Fruit fly (Drosophila melanogaster) whole organism, prepupa: ENCODE data around the gene SNRPG.

ENCODE experiments used
- Blimp-1 ChIP-seq: fragments of 200-800 bp; sonication (Bioruptor generic); optimal IDR thresholded peaks from 3 replicates; lab custom pipeline; 2017; ENCODE audit warnings: missing biosample characterization, missing genetic modification characterization, mild to moderate bottlenecking, moderate library complexity, missing genetic modification reagents
- CG10631 ChIP-seq: fragments of 200-800 bp; sonication (Bioruptor generic); optimal IDR thresholded peaks from 2 replicates; lab custom pipeline; 2016; ENCODE audit warnings: missing biosample characterization, missing genetic modification characterization
- CG10669 ChIP-seq: fragments of 200-800 bp; sonication (Bioruptor generic); optimal IDR thresholded peaks from 3 replicates; lab custom pipeline; 2018; ENCODE audit warnings: missing biosample characterization, mild to moderate bottlenecking, missing genetic modification characterization, moderate library complexity
- CG11294 ChIP-seq: fragments of 200-800 bp; sonication (Bioruptor generic); IDR thresholded peaks from 2 replicates; pipeline ENCODE4 v1.3.6; 2022; ENCODE audit warnings: missing biosample characterization, missing genetic modification characterization
- CG11762 ChIP-seq: fragments of 200-800 bp; sonication (Bioruptor generic); optimal IDR thresholded peaks from 3 replicates; lab custom pipeline; 2016; ENCODE audit warnings: missing biosample characterization, missing genetic modification characterization; ENCODE audit not compliant: insufficient read depth
- CG1621 ChIP-seq: fragments of 200-800 bp; sonication (Bioruptor generic); optimal IDR thresholded peaks from 3 replicates; lab custom pipeline; 2018; ENCODE audit warnings: missing biosample characterization, mild to moderate bottlenecking, missing genetic modification characterization
- CG16779 ChIP-seq: fragments of 200-800 bp; sonication (Bioruptor generic); optimal IDR thresholded peaks from 3 replicates; lab custom pipeline; 2017; ENCODE audit warnings: missing biosample characterization, mild to moderate bottlenecking, missing genetic modification characterization
- CG3032 ChIP-seq: fragments of 200-800 bp; optimal IDR thresholded peaks from 2 replicates; lab custom pipeline; 2019; ENCODE audit warnings: missing biosample characterization, mild to moderate bottlenecking, missing genetic modification characterization, moderate library complexity
- CG32006 ChIP-seq: fragments of 200-800 bp; sonication (Bioruptor generic); optimal IDR thresholded peaks from 3 replicates; lab custom pipeline; 2017; ENCODE audit warnings: missing biosample characterization, mild to moderate bottlenecking, missing genetic modification characterization
- CG34406 ChIP-seq: fragments of 200-800 bp; sonication (Bioruptor generic); optimal IDR thresholded peaks from 3 replicates; lab custom pipeline; 2016; ENCODE audit warnings: missing biosample characterization, missing genetic modification characterization
- CG4318 ChIP-seq: fragments of 200-800 bp; sonication (Bioruptor generic); optimal IDR thresholded peaks from 3 replicates; lab custom pipeline; 2017; ENCODE audit warnings: missing biosample characterization, mild to moderate bottlenecking, missing genetic modification characterization
- CG6163 ChIP-seq: fragments of 200-800 bp; sonication (Bioruptor generic); IDR thresholded peaks from 3 replicates; pipeline ENCODE4 v1.3.6; 2022; ENCODE audit warnings: missing biosample characterization, missing genetic modification characterization
- CG6276 ChIP-seq: fragments of 200-800 bp; sonication (Bioruptor generic); optimal IDR thresholded peaks from 2 replicates; lab custom pipeline; 2017; ENCODE audit warnings: missing biosample characterization, mild to moderate bottlenecking, missing genetic modification characterization
- CG6808 ChIP-seq: fragments of 200-800 bp; sonication (Bioruptor generic); optimal IDR thresholded peaks from 3 replicates; lab custom pipeline; 2017; ENCODE audit warnings: missing biosample characterization, missing genetic modification characterization, mild to moderate bottlenecking, moderate library complexity, missing genetic modification reagents
- CG7368 ChIP-seq: fragments of 200-800 bp; sonication (Bioruptor generic); optimal IDR thresholded peaks from 3 replicates; lab custom pipeline; 2016; ENCODE audit warnings: missing biosample characterization, missing genetic modification characterization
- CG8119 ChIP-seq: fragments of 200-800 bp; sonication (Bioruptor generic); IDR thresholded peaks from 3 replicates; pipeline ENCODE4 v1.3.6; 2022; ENCODE audit warnings: missing biosample characterization, missing genetic modification characterization
- CG8319 ChIP-seq: fragments of 200-800 bp; sonication (Bioruptor generic); optimal IDR thresholded peaks from 3 replicates; lab custom pipeline; 2016; ENCODE audit warnings: missing biosample characterization, missing genetic modification characterization
- CG9139 ChIP-seq: fragments of 200-800 bp; sonication (Bioruptor generic); optimal IDR thresholded peaks from 3 replicates; lab custom pipeline; 2017; ENCODE audit warnings: missing biosample characterization, mild to moderate bottlenecking, missing genetic modification characterization
- Eip93F ChIP-seq: fragments of 200-800 bp; sonication (Bioruptor generic); optimal IDR thresholded peaks from 2 replicates; lab custom pipeline; 2016; ENCODE audit warnings: missing biosample characterization, mild to moderate bottlenecking, missing genetic modification characterization
- Ets21C ChIP-seq: fragments of 200-800 bp; sonication (Bioruptor generic); optimal IDR thresholded peaks from 3 replicates; lab custom pipeline; 2016; ENCODE audit warnings: missing biosample characterization, missing genetic modification characterization
- Ets96B ChIP-seq: fragments of 200-800 bp; optimal IDR thresholded peaks from 2 replicates; lab custom pipeline; 2019; ENCODE audit warnings: missing biosample characterization, mild to moderate bottlenecking, missing genetic modification characterization, moderate library complexity
- Hr38 ChIP-seq: sonication (Bioruptor generic); optimal IDR thresholded peaks from 2 replicates; lab custom pipeline; 2016; ENCODE audit warnings: missing biosample characterization, missing genetic modification characterization
- Hr39 ChIP-seq: fragments of 200-800 bp; sonication (Bioruptor generic); optimal IDR thresholded peaks from 2 replicates; lab custom pipeline; 2016; ENCODE audit warnings: missing biosample characterization, missing genetic modification characterization
- Hr4 ChIP-seq: fragments of 200-800 bp; sonication (Bioruptor generic); optimal IDR thresholded peaks from 3 replicates; lab custom pipeline; 2016; ENCODE audit warnings: missing biosample characterization, missing genetic modification characterization
- Lpt ChIP-seq: fragments of 200-800 bp; sonication (Bioruptor generic); optimal IDR thresholded peaks from 3 replicates; lab custom pipeline; 2016; ENCODE audit warnings: missing biosample characterization, missing genetic modification characterization
- Met ChIP-seq: fragments of 200-800 bp; sonication (Bioruptor generic); optimal IDR thresholded peaks from 3 replicates; lab custom pipeline; 2016; ENCODE audit warnings: missing biosample characterization, missing genetic modification characterization
- OdsH ChIP-seq: fragments of 200-800 bp; sonication (Bioruptor generic); optimal IDR thresholded peaks from 3 replicates; lab custom pipeline; 2016; ENCODE audit warnings: missing biosample characterization, missing genetic modification characterization
- Sox102F ChIP-seq: fragments of 200-800 bp; sonication (Bioruptor generic); optimal IDR thresholded peaks from 2 replicates; lab custom pipeline; 2016; ENCODE audit warnings: missing biosample characterization, mild to moderate bottlenecking, missing genetic modification characterization
- Sox14 ChIP-seq: fragments of 200-800 bp; sonication (Bioruptor generic); optimal IDR thresholded peaks from 3 replicates; lab custom pipeline; 2016; ENCODE audit warnings: missing biosample characterization, missing genetic modification characterization
- Sox15 ChIP-seq: fragments of 200-800 bp; sonication (Bioruptor generic); optimal IDR thresholded peaks from 3 replicates; lab custom pipeline; 2016; ENCODE audit warnings: missing biosample characterization, missing genetic modification characterization
- achi ChIP-seq: fragments of 200-800 bp; sonication (Bioruptor generic); optimal IDR thresholded peaks from 3 replicates; lab custom pipeline; 2016; ENCODE audit warnings: missing biosample characterization, missing genetic modification characterization
- acj6 ChIP-seq: fragments of 200-800 bp; sonication (Bioruptor generic); optimal IDR thresholded peaks from 3 replicates; lab custom pipeline; 2016; ENCODE audit warnings: missing biosample characterization, missing genetic modification characterization
- dac ChIP-seq: fragments of 200-800 bp; sonication (Bioruptor generic); optimal IDR thresholded peaks from 2 replicates; lab custom pipeline; 2017; ENCODE audit warnings: missing biosample characterization, mild to moderate bottlenecking, missing genetic modification characterization
- eg ChIP-seq: fragments of 200-800 bp; sonication (Bioruptor generic); IDR thresholded peaks from 3 replicates; pipeline ENCODE4 v1.3.6; 2022; ENCODE audit warnings: missing biosample characterization, missing genetic modification characterization
- esn ChIP-seq: fragments of 200-800 bp; sonication (Bioruptor generic); optimal IDR thresholded peaks from 2 replicates; lab custom pipeline; 2016; ENCODE audit warnings: missing biosample characterization, mild to moderate bottlenecking, missing genetic modification characterization, moderate library complexity
- fd85E ChIP-seq: fragments of 200-800 bp; sonication (Bioruptor generic); optimal IDR thresholded peaks from 3 replicates; lab custom pipeline; 2016; ENCODE audit warnings: missing biosample characterization, missing genetic modification characterization
- fkh ChIP-seq: fragments of 200-800 bp; sonication (Bioruptor generic); optimal IDR thresholded peaks from 3 replicates; lab custom pipeline; 2017; ENCODE audit warnings: missing biosample characterization, mild to moderate bottlenecking, missing genetic modification characterization, moderate library complexity
- ss ChIP-seq, 2 experiments: fragments of 200-800 bp; sonication (Bioruptor generic); optimal IDR thresholded peaks; 2 replicates in 1 of 2; 3 replicates in 1 of 2; lab custom pipeline; 2017 to 2018; ENCODE audit warnings: mild to moderate bottlenecking in 2 of 2, missing biosample characterization in 2 of 2, missing genetic modification characterization in 2 of 2, moderate library complexity in 1 of 2
- svp ChIP-seq: fragments of 200-800 bp; sonication (Bioruptor generic); peaks from one replicate; lab custom pipeline; 2016; ENCODE audit warnings: missing biosample characterization, missing genetic modification characterization
- topi ChIP-seq: fragments of 200-800 bp; sonication (Bioruptor generic); optimal IDR thresholded peaks from 3 replicates; lab custom pipeline; 2016; ENCODE audit warnings: missing biosample characterization, missing genetic modification characterization
- vri ChIP-seq: fragments of 200-800 bp; sonication (Bioruptor generic); optimal IDR thresholded peaks from 3 replicates; lab custom pipeline; 2016; ENCODE audit warnings: missing biosample characterization, mild to moderate bottlenecking, missing genetic modification characterization

SNRPG gene

DNA sequence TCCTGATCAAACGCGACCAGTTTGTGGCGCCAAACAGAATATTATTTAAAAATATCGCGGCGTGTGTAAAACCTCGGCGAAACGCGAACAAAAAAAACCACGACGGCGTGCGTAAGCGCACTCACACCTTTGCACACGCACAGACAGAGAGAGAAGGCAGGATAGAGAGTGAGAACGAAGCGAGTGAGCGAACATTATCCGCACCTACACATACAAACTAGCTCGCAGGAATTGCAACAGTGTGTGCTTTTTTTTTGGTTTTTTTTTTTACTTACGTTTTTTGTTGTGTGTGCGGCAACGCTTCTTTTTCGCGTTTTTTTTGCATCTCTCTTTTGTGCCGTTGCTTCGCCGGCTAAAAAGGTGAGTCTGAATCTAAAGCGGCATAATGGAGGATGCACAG lies 40.4 kb downstream of the SNRPG start (continued):
- TF ChIP-seq Hr39 = no peak
- peak; percentile 97 for TF ChIP-seq CG1621 (tag; lab: Kevin White, UChicago)
- peak; percentile 98 for TF ChIP-seq CG6808 (GFP tag; lab: Kevin White, UChicago)
- no peak for TF ChIP-seq Ets21C (GFP tag; lab: Kevin White, UChicago)
- TF ChIP-seq fkh (GFP tag; lab: Kevin White, UChicago) = no peak
- peak; percentile 99 to 100 for TF ChIP-seq ss (GFP tag; optimal IDR thresholded peaks at IDR 0.05; lab: Kevin White, UChicago)
- TF ChIP-seq Sox15 (GFP tag; lab: Kevin White, UChicago) = no peak
- TF ChIP-seq vri (GFP tag; lab: Kevin White, UChicago) = peak; percentile 86
- peak; percentile 71 for TF ChIP-seq Eip93F (GFP tag; lab: Kevin White, UChicago)
- TF ChIP-seq CG9139 (GFP tag; lab: Kevin White, UChicago) = peak; percentile 99
- TF ChIP-seq CG16779 = peak; percentile 98
- TF ChIP-seq dac = peak; percentile 71
- no peak for TF ChIP-seq Met
- peak; percentile 95 for TF ChIP-seq CG10669 (GFP tag; lab: Kevin White, UChicago)
- peak; percentile 96 for TF ChIP-seq eg
- TF ChIP-seq svp = no peak
- TF ChIP-seq CG11762 (GFP tag; lab: Kevin White, UChicago) = peak; percentile 83
- peak; percentile 79 for TF ChIP-seq achi (GFP tag; lab: Kevin White, UChicago)
- peak; percentile 90 for TF ChIP-seq CG34406
- peak; percentile 34; the same call in 1 of the 2 replicates for TF ChIP-seq CG11294 (GFP tag; lab: Robert Waterston, UW)
- no peak for TF ChIP-seq Hr4 (GFP tag; lab: Kevin White, UChicago)
- TF ChIP-seq CG8319 (GFP tag; lab: Kevin White, UChicago) = peak; percentile 82
- peak; percentile 64 for TF ChIP-seq acj6 (GFP tag; lab: Kevin White, UChicago)
- TF ChIP-seq OdsH (GFP tag; lab: Kevin White, UChicago) = peak; percentile 74
- TF ChIP-seq Ets96B (tag; lab: Kevin White, UChicago) = peak; percentile 89
- TF ChIP-seq CG10631 = no peak
- TF ChIP-seq Blimp-1 (GFP tag; lab: Kevin White, UChicago) = peak; percentile 65
- TF ChIP-seq CG32006 (GFP tag; lab: Kevin White, UChicago) = peak; percentile 67
- no peak for TF ChIP-seq Hr38 (GFP tag; lab: Kevin White, UChicago)
- peak; percentile 87 for TF ChIP-seq CG7368 (GFP tag; lab: Kevin White, UChicago)
- TF ChIP-seq topi = peak; percentile 82
- peak; percentile 99 for TF ChIP-seq CG6163 (GFP tag; lab: Robert Waterston, UW)
- peak; percentile 92 for TF ChIP-seq CG8119 (GFP tag; lab: Robert Waterston, UW)
- TF ChIP-seq CG3032 (tag; lab: Kevin White, UChicago) = peak; percentile 86
- peak; percentile 78 for TF ChIP-seq Sox102F (GFP tag; lab: Kevin White, UChicago)
- peak; percentile 79 for TF ChIP-seq Lpt
- TF ChIP-seq CG4318 = no peak
- peak; percentile 90 for TF ChIP-seq CG6276 (GFP tag; lab: Kevin White, UChicago)
- no peak for TF ChIP-seq fd85E (GFP tag; lab: Kevin White, UChicago)
- TF ChIP-seq Sox14 (GFP tag; lab: Kevin White, UChicago) = peak; percentile 56
- TF ChIP-seq, all 60 proteins: peak for 46

DNA sequence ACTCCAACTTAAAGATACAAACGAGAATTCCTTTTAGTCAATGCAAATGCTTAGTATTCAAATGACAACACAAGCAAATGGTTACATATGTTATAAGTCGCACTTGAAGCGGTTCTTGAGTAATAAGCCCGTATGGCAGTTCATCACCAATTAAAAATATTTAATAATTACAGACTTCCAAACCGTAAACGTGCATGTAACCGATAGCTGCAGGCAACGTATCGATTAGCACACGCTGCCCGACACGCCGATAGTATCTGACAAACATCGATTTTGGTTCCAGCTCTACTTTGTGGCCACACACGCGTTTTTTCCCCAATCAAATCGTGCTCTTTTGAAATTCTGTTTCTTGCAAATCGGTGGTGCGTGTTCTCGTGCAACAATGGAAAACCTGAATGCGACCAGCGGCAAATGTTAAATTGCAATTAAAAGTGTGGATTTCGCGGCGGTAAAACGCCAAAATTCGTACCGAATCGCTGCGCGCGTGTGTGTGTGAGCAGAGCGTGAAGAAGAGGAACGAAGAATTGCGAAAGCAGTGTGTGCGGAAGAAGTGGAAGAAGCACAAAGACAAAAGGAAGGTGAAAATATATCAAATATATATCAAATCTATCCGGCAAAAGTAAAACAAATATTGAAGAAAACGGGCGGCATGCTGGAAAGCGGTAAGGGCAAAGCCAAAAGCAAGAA lies 41.1 kb downstream of the SNRPG start, which contains the start of the genes CG9784 and Nup153:
Gene CG9784, minus strand, starts transcription at position 238 of the 687 bp plus-strand sequence.
Gene Nup153, plus strand, starts transcription at position 264 of the 687 bp plus-strand sequence.
- TF ChIP-seq vri (GFP tag; lab: Kevin White, UChicago) (no peak), Blimp-1 (GFP tag; lab: Kevin White, UChicago) (no peak), Sox15 (GFP tag; lab: Kevin White, UChicago) (no peak), CG6808 (GFP tag; lab: Kevin White, UChicago) (no peak), CG11762 (GFP tag; lab: Kevin White, UChicago) (no peak), esn (GFP tag; lab: Kevin White, UChicago) (no peak)
